Fruit fly (Drosophila melanogaster) whole organism, adult: ENCODE measurements around the gene Polr3E.

ENCODE experiments used
- CG12768 ChIP-seq: fragments of 200-800 bp; sonication (Bioruptor generic); optimal IDR thresholded peaks from 2 replicates; lab custom pipeline; 2017; ENCODE audit warnings: missing biosample characterization, missing genetic modification characterization, mild to moderate bottlenecking, moderate library complexity, missing genetic modification reagents
- CG14711 ChIP-seq: fragments of 200-800 bp; sonication (Bioruptor generic); optimal IDR thresholded peaks from 2 replicates; lab custom pipeline; 2018; ENCODE audit warnings: missing biosample characterization, mild to moderate bottlenecking, missing genetic modification characterization, moderate library complexity
- CG1620 ChIP-seq: fragments of 200-800 bp; sonication (Bioruptor generic); optimal IDR thresholded peaks from 2 replicates; lab custom pipeline; 2016; ENCODE audit warnings: missing biosample characterization, missing genetic modification characterization
- CG33017 ChIP-seq: fragments of 200-800 bp; sonication (Bioruptor generic); optimal IDR thresholded peaks from 2 replicates; lab custom pipeline; 2018; ENCODE audit warnings: missing biosample characterization, mild to moderate bottlenecking, missing genetic modification characterization, moderate library complexity
- CG5204 ChIP-seq: fragments of 200-800 bp; sonication (Bioruptor generic); optimal IDR thresholded peaks from 2 replicates; lab custom pipeline; 2016; ENCODE audit warnings: missing biosample characterization, missing genetic modification characterization
- CG7045 ChIP-seq: fragments of 200-800 bp; sonication (Bioruptor generic); optimal IDR thresholded peaks from 2 replicates; lab custom pipeline; 2017; ENCODE audit warnings: missing biosample characterization, mild to moderate bottlenecking, missing genetic modification characterization
- CG7101 ChIP-seq: fragments of 200-800 bp; sonication (Bioruptor generic); optimal IDR thresholded peaks from 2 replicates; lab custom pipeline; 2018; ENCODE audit warnings: missing biosample characterization, mild to moderate bottlenecking, missing genetic modification characterization, moderate library complexity
- Clk ChIP-seq: fragments of 200-800 bp; sonication (Bioruptor generic); optimal IDR thresholded peaks from 2 replicates; lab custom pipeline; 2017; ENCODE audit warnings: missing biosample characterization, missing genetic modification characterization
- Crg-1 ChIP-seq: fragments of 200-800 bp; sonication (Bioruptor generic); optimal IDR thresholded peaks from 2 replicates; lab custom pipeline; 2016; ENCODE audit warnings: missing biosample characterization, missing genetic modification characterization
- Hr96 ChIP-seq: fragments of 200-800 bp; sonication (Bioruptor generic); optimal IDR thresholded peaks from 2 replicates; lab custom pipeline; 2016; ENCODE audit warnings: missing biosample characterization, missing genetic modification characterization
- Mnt ChIP-seq: fragments of 200-800 bp; sonication (Bioruptor generic); optimal IDR thresholded peaks from 2 replicates; lab custom pipeline; 2016; ENCODE audit warnings: missing biosample characterization, mild to moderate bottlenecking, missing genetic modification characterization
- bab1 ChIP-seq: fragments of 200-800 bp; sonication (Bioruptor generic); optimal IDR thresholded peaks from 3 replicates; lab custom pipeline; 2019; ENCODE audit warnings: missing biosample characterization, mild to moderate bottlenecking, missing genetic modification characterization, moderate library complexity
- cic ChIP-seq: fragments of 200-800 bp; sonication (Bioruptor generic); optimal IDR thresholded peaks from 2 replicates; lab custom pipeline; 2017; ENCODE audit warnings: missing biosample characterization, mild to moderate bottlenecking, missing genetic modification characterization, moderate library complexity
- cnc ChIP-seq, 2 experiments: fragments of >200 bp; optimal IDR thresholded peaks; 2 replicates each; lab custom pipeline; 2017
- kay ChIP-seq: fragments of 200-800 bp; sonication (Bioruptor generic); peaks from one replicate; lab custom pipeline; 2016; ENCODE audit warnings: missing biosample characterization, missing genetic modification characterization, borderline replicate concordance
- ovo ChIP-seq: fragments of 200-800 bp; sonication (Bioruptor generic); optimal IDR thresholded peaks from 2 replicates; lab custom pipeline; 2016; ENCODE audit warnings: missing biosample characterization, missing genetic modification characterization
- pad ChIP-seq: fragments of 200-800 bp; sonication (Bioruptor generic); optimal IDR thresholded peaks from 3 replicates; lab custom pipeline; 2017; ENCODE audit warnings: missing biosample characterization, missing genetic modification characterization, mild to moderate bottlenecking, moderate library complexity, missing genetic modification reagents
- tj ChIP-seq: fragments of 200-800 bp; sonication (Bioruptor generic); optimal IDR thresholded peaks from 3 replicates; lab custom pipeline; 2017; ENCODE audit warnings: missing biosample characterization, mild to moderate bottlenecking, missing genetic modification characterization, moderate library complexity
- toe ChIP-seq: fragments of 200-800 bp; sonication (Bioruptor generic); optimal IDR thresholded peaks from 2 replicates; lab custom pipeline; 2016; ENCODE audit warnings: missing biosample characterization, missing genetic modification characterization

Polr3E gene

DNA sequence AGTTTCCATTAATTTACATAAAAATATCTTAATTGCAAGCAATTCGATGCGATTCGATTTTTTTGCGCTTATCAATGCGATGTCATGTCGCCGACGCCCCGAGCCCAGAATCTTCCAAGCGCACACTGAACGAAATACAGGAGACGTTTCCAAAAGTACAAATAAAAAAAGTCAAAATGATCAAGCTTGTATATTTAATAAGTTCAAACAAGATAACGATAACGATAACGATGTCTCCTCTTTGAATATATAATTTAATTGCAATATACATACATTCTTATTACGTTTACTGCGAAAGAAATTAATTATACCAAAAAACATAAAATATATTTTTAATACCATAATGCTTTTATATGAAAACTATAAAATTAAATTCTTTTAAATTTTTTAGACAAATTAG is 41.4 kb upstream of the Polr3E start:
- no peak for TF ChIP-seq CG1620 (GFP tag; lab: Kevin White, UChicago)

dm6 chr3L:20991373-20991772 is 40.3 kb upstream of the Polr3E start, which contains the start of gene CG12984:
CG12984 (plus strand) TSS chr3L:20991673.
- TF ChIP-seq CG1620 (GFP tag; lab: Kevin White, UChicago) (no peak), CG7045 (no peak), CG33017 (tag; lab: Kevin White, UChicago) (no peak), Hr96 (GFP tag; lab: Kevin White, UChicago) (no peak), Crg-1 (no peak), bab1 (GFP tag; lab: Kevin White, UChicago) (no peak), ovo (GFP tag; lab: Kevin White, UChicago) (no peak), Mnt (GFP tag; lab: Kevin White, UChicago) (no peak), pad (GFP tag; lab: Kevin White, UChicago) (no peak), cnc (optimal IDR thresholded peaks at IDR 0.05; lab: Kevin White, UChicago) (no peak), CG7101 (tag; lab: Kevin White, UChicago) (no peak), CG12768 (GFP tag; lab: Kevin White, UChicago) (no peak), tj (GFP tag; lab: Kevin White, UChicago) (no peak)

dm6 chr3L:20999639-21000038 is 32.0 kb upstream of the Polr3E start:
- TF ChIP-seq pad (GFP tag; lab: Kevin White, UChicago) = no peak
- TF ChIP-seq CG5204 (GFP tag; lab: Kevin White, UChicago) = no peak
- TF ChIP-seq Mnt (GFP tag; lab: Kevin White, UChicago) = no peak
- TF ChIP-seq Hr96 (GFP tag; lab: Kevin White, UChicago) = no peak
- no peak for TF ChIP-seq cic (GFP tag; lab: Kevin White, UChicago)
- no peak for TF ChIP-seq Clk (GFP tag; lab: Kevin White, UChicago)
- TF ChIP-seq Crg-1 = no peak
- TF ChIP-seq CG7101 (tag; lab: Kevin White, UChicago) = no peak
- no peak for TF ChIP-seq cnc (optimal IDR thresholded peaks at IDR 0.05; lab: Kevin White, UChicago)
- TF ChIP-seq tj (GFP tag; lab: Kevin White, UChicago) = no peak
- no peak for TF ChIP-seq CG14711 (tag; lab: Kevin White, UChicago)

dm6 chr3L:21007364-21008254 is 24.0 kb upstream of the Polr3E start:
- TF ChIP-seq tj (GFP tag; lab: Kevin White, UChicago) (no peak), pad (GFP tag; lab: Kevin White, UChicago) (no peak), Mnt (GFP tag; lab: Kevin White, UChicago) (no peak), CG14711 (tag; lab: Kevin White, UChicago) (no peak), toe (GFP tag; lab: Kevin White, UChicago) (no peak), cic (GFP tag; lab: Kevin White, UChicago) (no peak), CG33017 (tag; lab: Kevin White, UChicago) (no peak), CG7101 (tag; lab: Kevin White, UChicago) (no peak)

dm6 chr3L:21008255-21008815 is 23.3 kb upstream of the Polr3E start:
- TF ChIP-seq ovo (GFP tag; lab: Kevin White, UChicago) (no peak), CG5204 (GFP tag; lab: Kevin White, UChicago) (no peak), bab1 (GFP tag; lab: Kevin White, UChicago) (no peak), kay (GFP tag; lab: Kevin White, UChicago) (peak; percentile 89)

dm6 chr3L:21008899-21009298 is 22.7 kb upstream of the Polr3E start:
- TF ChIP-seq Hr96 (GFP tag; lab: Kevin White, UChicago) = no peak
- peak; percentile 9 for TF ChIP-seq CG33017 (tag; lab: Kevin White, UChicago)
- peak; percentile 7 for TF ChIP-seq ovo (GFP tag; lab: Kevin White, UChicago)
- no peak for TF ChIP-seq toe (GFP tag; lab: Kevin White, UChicago)
- peak; percentile 85 for TF ChIP-seq tj (GFP tag; lab: Kevin White, UChicago)
- TF ChIP-seq Crg-1 = no peak
- TF ChIP-seq cnc (optimal IDR thresholded peaks at IDR 0.05; lab: Kevin White, UChicago) = peak in 1 of 2 experiments; percentile 53
- peak; percentile 95 for TF ChIP-seq Mnt (GFP tag; lab: Kevin White, UChicago)
- peak; percentile 50 for TF ChIP-seq cic (GFP tag; lab: Kevin White, UChicago)
